Fruit fly (Drosophila melanogaster): Measurements from ENCODE around the gene Coq5.

The Coq5 gene

dm6 chrX:13143100-13143499 is 51.3 kb downstream of the Coq5 start:
- TF ChIP-seq CG15710 (tag; optimal IDR thresholded peaks at IDR 0.05) (peak; percentile 74), Ets98B (GFP tag; IDR thresholded peaks at IDR 0.05) (peak; percentile 85), Pif1A (GFP tag; optimal IDR thresholded peaks at IDR 0.05) (peak; percentile 79), Snoo (tag; optimal IDR thresholded peaks at IDR 0.05) (peak; percentile 66), CG12605 (GFP tag; IDR thresholded peaks at IDR 0.05) (peak; percentile 85), gl (tag; optimal IDR thresholded peaks at IDR 0.05) (peak; percentile 8), CG8301 (tag; optimal IDR thresholded peaks at IDR 0.05) (peak; percentile 78), CG8159 (tag; optimal IDR thresholded peaks at IDR 0.05) (peak; percentile 76), rn (GFP tag; IDR thresholded peaks at IDR 0.05) (0 out of 2 replicates have a peak, but pooled peaks have one; percentile 30), D1 (tag; optimal IDR thresholded peaks at IDR 0.05) (peak; percentile 62), CG32121 (GFP tag; IDR thresholded peaks at IDR 0.05) (peak; percentile 88), CG13204 (GFP tag; optimal IDR thresholded peaks at IDR 0.05) (peak; percentile 21), fd96Ca (GFP tag; IDR thresholded peaks at IDR 0.05) (peak; percentile 79), CG4496 (GFP tag; IDR thresholded peaks at IDR 0.05) (peak; percentile 90), CG34367 (tag; optimal IDR thresholded peaks at IDR 0.05) (peak; percentile 68), CG14655 (GFP tag; optimal IDR thresholded peaks at IDR 0.05) (peak; percentile 80), Pif1B (GFP tag; optimal IDR thresholded peaks at IDR 0.05) (peak; percentile 79), CG17806 (tag; optimal IDR thresholded peaks at IDR 0.05) (peak; percentile 80), CG9948 (tag; optimal IDR thresholded peaks at IDR 0.05) (peak; percentile 78), CG10348 (GFP tag; IDR thresholded peaks at IDR 0.05) (peak; percentile 36; the same call in 1 of the 2 replicates), EcR (GFP tag; optimal IDR thresholded peaks at IDR 0.05) (no peak)
